Fruit fly (Drosophila melanogaster): ENCODE results near the gene CG9259.

- TF ChIP-seq hb (GFP tag; IDR thresholded peaks at IDR 0.05; ENCODE audit: partially characterized antibody) (no peak), CG30431 (GFP tag; optimal IDR thresholded peaks at IDR 0.05) (no peak)
Measured at dm6 chr2L:21105127-21105526, 16.0 kb downstream of the CG9259 start.

All from whole organism, embryonic.